Worm (Caenorhabditis elegans): Measurements from ENCODE around the gene srp-1.

DNA sequence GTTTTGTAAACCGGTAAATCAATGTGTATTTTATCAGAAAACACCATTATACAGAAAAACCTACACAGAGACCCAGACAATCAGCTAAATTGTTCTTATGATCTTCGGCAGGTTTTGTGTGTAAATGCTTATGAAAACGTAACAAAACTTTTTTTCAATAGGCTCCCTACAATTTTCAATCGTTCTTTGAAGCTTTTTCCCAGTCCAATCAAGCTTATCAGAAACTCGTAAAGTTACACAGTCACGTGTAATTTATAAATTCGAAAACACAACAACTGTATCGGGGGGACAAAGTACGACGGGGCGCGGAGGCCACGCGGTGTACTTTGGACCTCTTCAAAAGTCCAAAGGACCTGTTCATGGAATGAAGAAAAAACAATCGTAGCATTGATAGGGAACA lies 22.9 kb upstream of the srp-1 start:
- TF ChIP-seq nhr-12 (tag; optimal IDR thresholded peaks at IDR 0.05): no peak
- no peak for TF ChIP-seq nhr-2 (tag; optimal IDR thresholded peaks at IDR 0.05)
- no peak for TF ChIP-seq elt-3 (tag; optimal IDR thresholded peaks at IDR 0.05)
- no peak for TF ChIP-seq ces-1 (GFP tag; optimal IDR thresholded peaks at IDR 0.05)
- no peak for TF ChIP-seq ztf-11 (tag; optimal IDR thresholded peaks at IDR 0.05)
- TF ChIP-seq tbx-8 (GFP tag; optimal IDR thresholded peaks at IDR 0.05): no peak
- no peak for TF ChIP-seq mab-5 (tag; optimal IDR thresholded peaks at IDR 0.05)
- TF ChIP-seq drap-1 (GFP tag; optimal IDR thresholded peaks at IDR 0.05): no peak
- TF ChIP-seq mep-1 (tag; optimal IDR thresholded peaks at IDR 0.05): no peak
- TF ChIP-seq ceh-43 (GFP tag; optimal IDR thresholded peaks at IDR 0.05): no peak
- no peak for TF ChIP-seq pha-4 (tag; optimal IDR thresholded peaks at IDR 0.05)
- no peak for TF ChIP-seq lin-13 (tag; optimal IDR thresholded peaks at IDR 0.05)

Data from whole organism, mixed stage, embryonic.